Worm (Caenorhabditis elegans): ENCODE measurements around the gene C33C12.7.

DNA sequence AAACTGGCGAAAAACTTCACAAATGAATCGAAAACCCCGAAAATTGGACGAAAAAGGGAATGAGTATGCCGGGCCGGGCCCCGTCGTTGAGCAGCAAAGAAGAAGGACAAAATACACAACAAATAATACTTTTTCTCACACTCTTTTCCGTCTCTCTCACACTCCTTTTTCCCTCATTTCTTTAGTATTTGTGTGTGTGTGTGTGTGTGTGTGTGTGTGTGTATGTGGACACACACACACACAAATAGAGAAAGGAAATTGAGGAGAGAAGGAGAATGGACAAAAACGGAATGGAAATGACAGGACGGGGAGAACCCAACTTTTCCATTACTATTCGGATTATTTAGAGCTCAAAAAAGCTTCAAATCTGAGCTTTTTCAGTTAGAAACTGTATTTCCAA, 20.3 kb upstream of the C33C12.7 start:
- TF ChIP-seq ztf-11 (tag; optimal IDR thresholded peaks at IDR 0.05) (no peak), drap-1 (GFP tag; optimal IDR thresholded peaks at IDR 0.05) (no peak), cnd-1 (tag; optimal IDR thresholded peaks at IDR 0.05) (no peak)

All from whole organism, mixed stage, embryonic.